Fruit fly (Drosophila melanogaster): ENCODE data around the gene CG13639.

The CG13639 gene

dm6 chr3R:24810844-24811625, 49.1 kb downstream of the CG13639 start (continued):
- TF ChIP-seq kah (GFP tag; optimal IDR thresholded peaks at IDR 0.05) (peak; percentile 70), Dad (GFP tag; optimal IDR thresholded peaks at IDR 0.05) (peak; percentile 86), CG14965 (GFP tag; optimal IDR thresholded peaks at IDR 0.05; ENCODE audit: borderline replicate concordance) (no peak), az2 (GFP tag; optimal IDR thresholded peaks at IDR 0.05) (peak; percentile 87), toy (GFP tag; IDR thresholded peaks at IDR 0.05) (peak; percentile 67; the same call in 1 of the 2 replicates), lbe (GFP tag; optimal IDR thresholded peaks at IDR 0.05) (peak; percentile 76), CG18262 (tag; optimal IDR thresholded peaks at IDR 0.05) (peak; percentile 81), wor (GFP tag; IDR thresholded peaks at IDR 0.05) (peak; percentile 74)
